Worm (Caenorhabditis elegans): Measurements from ENCODE around the gene sri-20.

- no peak for TF ChIP-seq ceh-13 (GFP tag; optimal IDR thresholded peaks at IDR 0.05)
- TF ChIP-seq tbx-37 (GFP tag; conservative IDR thresholded peaks at IDR 0.05): no peak
These were observed 50.6 kb downstream of the sri-20 start, which contains the start of gene F15H10.5 for ce11 chrV:10418961-10419360.
